Fruit fly (Drosophila melanogaster) whole organism, embryonic: ENCODE data around the gene idc.
A peak's percentile ranks its signal among the peaks of the same experiment; 100 is the strongest.

ENCODE experiments used
- Ada2b ChIP-seq: fragments of 200-800 bp; sonication (Bioruptor generic); IDR thresholded peaks from 2 replicates; pipeline ENCODE4 v1.3.6; 2022; ENCODE audit warnings: missing biosample characterization, missing genetic modification characterization
- Atf-2 ChIP-seq: fragments of 200-800 bp; sonication (Bioruptor generic); optimal IDR thresholded peaks from 2 replicates; lab custom pipeline; 2016; ENCODE audit warnings: missing biosample characterization, missing genetic modification characterization
- Atf6 ChIP-seq: fragments of 200-800 bp; sonication (Bioruptor generic); IDR thresholded peaks from 2 replicates; pipeline ENCODE4 v1.3.6; 2022; ENCODE audit warnings: missing biosample characterization, missing genetic modification characterization
- BtbVII ChIP-seq: fragments of 200-800 bp; sonication (Bioruptor generic); optimal IDR thresholded peaks from 3 replicates; lab custom pipeline; 2017; ENCODE audit warnings: missing biosample characterization, mild to moderate bottlenecking, missing genetic modification characterization
- CG1024 ChIP-seq: fragments of 200-800 bp; sonication (Bioruptor generic); IDR thresholded peaks from 2 replicates; pipeline ENCODE4 v1.3.6; 2022; ENCODE audit warnings: missing biosample characterization, missing genetic modification characterization
- CG12236 ChIP-seq: fragments of 200-800 bp; sonication (Bioruptor generic); optimal IDR thresholded peaks from 2 replicates; lab custom pipeline; 2016; ENCODE audit warnings: missing biosample characterization, missing genetic modification characterization
- CG13287 ChIP-seq: fragments of 200-800 bp; sonication (Bioruptor generic); IDR thresholded peaks from 2 replicates; pipeline ENCODE4 v1.3.6; 2022; ENCODE audit warnings: missing biosample characterization, missing genetic modification characterization; ENCODE audit not compliant: partially characterized antibody
- CG13424 ChIP-seq: fragments of 200-800 bp; sonication (Bioruptor generic); optimal IDR thresholded peaks from 2 replicates; lab custom pipeline; 2019; ENCODE audit warnings: missing biosample characterization, mild to moderate bottlenecking, missing genetic modification characterization, moderate library complexity
- CG13624 ChIP-seq: fragments of 200-800 bp; sonication (Bioruptor generic); optimal IDR thresholded peaks from 2 replicates; lab custom pipeline; 2016; ENCODE audit warnings: missing biosample characterization, missing genetic modification characterization
- CG15269 ChIP-seq: fragments of 200-800 bp; sonication (Bioruptor generic); optimal IDR thresholded peaks from 2 replicates; lab custom pipeline; 2018; ENCODE audit warnings: missing biosample characterization, mild to moderate bottlenecking, missing genetic modification characterization, moderate library complexity
- CG2199 ChIP-seq: fragments of 200-800 bp; sonication (Bioruptor generic); IDR thresholded peaks from 3 replicates; pipeline ENCODE4 v1.3.6; 2022; ENCODE audit warnings: missing biosample characterization, missing genetic modification characterization
- CG32532 ChIP-seq: fragments of 200-800 bp; sonication (Bioruptor generic); IDR thresholded peaks from 2 replicates; pipeline ENCODE4 v1.3.6; 2022; ENCODE audit warnings: missing biosample characterization, missing genetic modification characterization
- CG5953 ChIP-seq: fragments of 200-800 bp; sonication (Bioruptor generic); IDR thresholded peaks from 2 replicates; pipeline ENCODE4 v1.3.6; 2022; ENCODE audit warnings: missing biosample characterization, missing genetic modification characterization
- CG6175 ChIP-seq: fragments of 200-800 bp; sonication (Bioruptor generic); IDR thresholded peaks from 3 replicates; pipeline ENCODE4 v1.3.6; 2022; ENCODE audit warnings: missing biosample characterization, missing genetic modification characterization
- CG6683 ChIP-seq: fragments of 200-800 bp; sonication (Bioruptor generic); optimal IDR thresholded peaks from 2 replicates; lab custom pipeline; 2017; ENCODE audit warnings: missing biosample characterization, mild to moderate bottlenecking, missing genetic modification characterization, missing genetic modification reagents
- CG6854 ChIP-seq: fragments of 200-800 bp; sonication (Bioruptor generic); optimal IDR thresholded peaks from 3 replicates; lab custom pipeline; 2017; ENCODE audit warnings: missing biosample characterization, mild to moderate bottlenecking, missing genetic modification characterization
- CG8089 ChIP-seq: fragments of 200-800 bp; sonication (Bioruptor generic); optimal IDR thresholded peaks from 3 replicates; lab custom pipeline; 2016; ENCODE audit warnings: missing biosample characterization, missing genetic modification characterization
- Dll ChIP-seq: fragments of 200-800 bp; sonication (Bioruptor generic); IDR thresholded peaks from 4 replicates; pipeline ENCODE4 v1.3.6; 2022; ENCODE audit warnings: missing biosample characterization, missing genetic modification characterization; ENCODE audit not compliant: partially characterized antibody
- HLH54F ChIP-seq: fragments of 200-800 bp; sonication (Bioruptor generic); optimal IDR thresholded peaks from 3 replicates; lab custom pipeline; 2016; ENCODE audit warnings: missing biosample characterization, missing genetic modification characterization
- Hsf ChIP-seq: fragments of 200-800 bp; sonication (Bioruptor generic); optimal IDR thresholded peaks from 3 replicates; lab custom pipeline; 2016; ENCODE audit warnings: missing biosample characterization, missing genetic modification characterization
- Kr ChIP-seq: fragments of 200-800 bp; sonication (Bioruptor generic); optimal IDR thresholded peaks from 2 replicates; lab custom pipeline; 2017; ENCODE audit warnings: missing biosample characterization, mild to moderate bottlenecking, missing genetic modification characterization
- Max ChIP-seq: fragments of 200-800 bp; sonication (Bioruptor generic); optimal IDR thresholded peaks from 2 replicates; lab custom pipeline; 2016; ENCODE audit warnings: missing biosample characterization, mild to moderate bottlenecking, missing genetic modification characterization
- NC2α ChIP-seq: fragments of 200-800 bp; sonication (Bioruptor generic); optimal IDR thresholded peaks from 2 replicates; lab custom pipeline; 2016; ENCODE audit warnings: missing biosample characterization, missing genetic modification characterization
- NK7.1 ChIP-seq: fragments of 200-800 bp; sonication (Bioruptor generic); optimal IDR thresholded peaks from 3 replicates; lab custom pipeline; 2016; ENCODE audit warnings: missing biosample characterization, missing genetic modification characterization
- Neu2 ChIP-seq: fragments of 200-800 bp; sonication (Bioruptor generic); optimal IDR thresholded peaks from 3 replicates; lab custom pipeline; 2016; ENCODE audit warnings: missing biosample characterization, missing genetic modification characterization, borderline replicate concordance
- Trl ChIP-seq, 3 experiments: fragments of >200 bp in 2 of 3; fragments of 200-800 bp in 1 of 3; sonication (Bioruptor generic) in 1 of 3; optimal IDR thresholded peaks; 2 replicates in 1 of 3; 3 replicates in 2 of 3; lab custom pipeline; 2016 to 2017; ENCODE audit warnings: missing biosample characterization in 1 of 3, missing genetic modification characterization in 1 of 3
- bcd ChIP-seq: fragments of 200-800 bp; sonication (Bioruptor generic); optimal IDR thresholded peaks from 2 replicates; lab custom pipeline; 2017; ENCODE audit warnings: missing biosample characterization, mild to moderate bottlenecking, missing genetic modification characterization
- chinmo ChIP-seq: fragments of 200-800 bp; sonication (Bioruptor generic); IDR thresholded peaks from 4 replicates; pipeline ENCODE4 v1.3.6; 2022; ENCODE audit warnings: missing biosample characterization, missing genetic modification characterization; ENCODE audit not compliant: partially characterized antibody
- ci ChIP-seq: fragments of 200-800 bp; sonication (Bioruptor generic); IDR thresholded peaks from 3 replicates; pipeline ENCODE4 v1.3.6; 2022; ENCODE audit warnings: missing biosample characterization, missing genetic modification characterization
- dmrt11E ChIP-seq: fragments of 200-800 bp; sonication (Bioruptor generic); optimal IDR thresholded peaks from 3 replicates; lab custom pipeline; 2018; ENCODE audit warnings: missing biosample characterization, mild to moderate bottlenecking, missing genetic modification characterization, moderate library complexity
- exex ChIP-seq: fragments of 200-800 bp; sonication (Bioruptor generic); optimal IDR thresholded peaks from 4 replicates; lab custom pipeline; 2018; ENCODE audit warnings: missing biosample characterization, mild to moderate bottlenecking, missing genetic modification characterization, moderate library complexity
- insv ChIP-seq, 2 experiments: fragments of 200-800 bp; sonication (Bioruptor generic); optimal IDR thresholded peaks; 3 replicates each; lab custom pipeline; 2016 to 2018; ENCODE audit warnings: missing biosample characterization in 2 of 2, missing genetic modification characterization in 2 of 2
- knrl ChIP-seq: fragments of 200-800 bp; sonication (Bioruptor generic); IDR thresholded peaks from 3 replicates; pipeline ENCODE4 v1.3.6; 2022; ENCODE audit warnings: missing biosample characterization, missing genetic modification characterization; ENCODE audit not compliant: partially characterized antibody
- lov ChIP-seq, 2 experiments: fragments of 200-800 bp in 1 of 2; fragments of >200 bp in 1 of 2; sonication (Bioruptor generic) in 1 of 2; IDR thresholded peaks in 1 of 2; optimal IDR thresholded peaks in 1 of 2; 2 replicates in 1 of 2; 3 replicates in 1 of 2; pipeline versions ENCODE4 v1.3.6 to Lab custom; 2017 to 2022; ENCODE audit warnings: missing biosample characterization in 1 of 2, missing genetic modification characterization in 1 of 2
- mld ChIP-seq: fragments of 200-800 bp; sonication (Bioruptor generic); IDR thresholded peaks from 3 replicates; pipeline ENCODE4 v1.3.6; 2022; ENCODE audit warnings: missing biosample characterization, missing genetic modification characterization; ENCODE audit not compliant: partially characterized antibody
- odd ChIP-seq: fragments of 200-800 bp; sonication (Bioruptor generic); optimal IDR thresholded peaks from 2 replicates; lab custom pipeline; 2017; ENCODE audit warnings: missing biosample characterization, mild to moderate bottlenecking, missing genetic modification characterization
- otp ChIP-seq: fragments of 200-800 bp; sonication (Bioruptor generic); IDR thresholded peaks from 3 replicates; pipeline ENCODE4, ENCODE4 v1.3.6; 2022; ENCODE audit warnings: missing biosample characterization, missing genetic modification characterization
- peb ChIP-seq: fragments of 200-800 bp; sonication (Bioruptor generic); IDR thresholded peaks from 2 replicates; pipeline ENCODE4 v1.3.6; 2022; ENCODE audit warnings: missing biosample characterization, missing genetic modification characterization
- pfk ChIP-seq: fragments of 200-800 bp; sonication (Bioruptor generic); optimal IDR thresholded peaks from 2 replicates; lab custom pipeline; 2018; ENCODE audit warnings: missing biosample characterization, mild to moderate bottlenecking, missing genetic modification characterization, moderate library complexity
- prd ChIP-seq, 3 experiments: fragments of >200 bp in 2 of 3; fragments of 200-800 bp in 1 of 3; sonication (Bioruptor generic) in 1 of 3; optimal IDR thresholded peaks in 2 of 3; IDR thresholded peaks in 1 of 3; 2 replicates in 2 of 3; 3 replicates in 1 of 3; pipeline versions ENCODE4 v1.3.6 to Lab custom; 2017 to 2022; ENCODE audit warnings: missing biosample characterization in 1 of 3, missing genetic modification characterization in 1 of 3
- sens ChIP-seq: fragments of 200-800 bp; sonication (Bioruptor generic); peaks from one replicate; lab custom pipeline; 2016; ENCODE audit warnings: missing biosample characterization, missing genetic modification characterization
- stwl ChIP-seq: fragments of 200-800 bp; sonication (Bioruptor generic); optimal IDR thresholded peaks from 3 replicates; lab custom pipeline; 2018; ENCODE audit warnings: missing biosample characterization, mild to moderate bottlenecking, missing genetic modification characterization, moderate library complexity
- tgo ChIP-seq: fragments of 200-800 bp; sonication (Bioruptor generic); IDR thresholded peaks from 3 replicates; pipeline ENCODE4 v1.3.6; 2022; ENCODE audit warnings: missing biosample characterization, missing genetic modification characterization
- tin ChIP-seq: fragments of 200-800 bp; sonication (Bioruptor generic); optimal IDR thresholded peaks from 3 replicates; lab custom pipeline; 2016; ENCODE audit warnings: missing biosample characterization, missing genetic modification characterization
- tll ChIP-seq, 2 experiments: fragments of 200-800 bp in 1 of 2; fragments of >200 bp in 1 of 2; sonication (Bioruptor generic) in 1 of 2; optimal IDR thresholded peaks; 2 replicates each; lab custom pipeline; 2017 to 2019; ENCODE audit warnings: missing biosample characterization in 2 of 2, missing genetic modification characterization in 2 of 2, mild to moderate bottlenecking in 1 of 2, moderate library complexity in 1 of 2
- twi ChIP-seq: fragments of 200-800 bp; optimal IDR thresholded peaks from 2 replicates; lab custom pipeline; 2019; ENCODE audit warnings: missing biosample characterization, mild to moderate bottlenecking, missing genetic modification characterization, moderate library complexity
- vnd ChIP-seq: fragments of 200-800 bp; sonication (Bioruptor generic); IDR thresholded peaks from 3 replicates; pipeline ENCODE4 v1.3.6; 2022; ENCODE audit warnings: missing biosample characterization, missing genetic modification characterization; ENCODE audit not compliant: partially characterized antibody
- z ChIP-seq: fragments of 200-800 bp; sonication (Bioruptor generic); IDR thresholded peaks from 3 replicates; pipeline ENCODE4 v1.3.6; 2022; ENCODE audit warnings: missing biosample characterization, missing genetic modification characterization

The idc gene

dm6 chr3R:19997526-19998070 lies 34.0 kb upstream of the idc start:
- TF ChIP-seq CG13624 (GFP tag; lab: Kevin White, UChicago) (no peak), odd (GFP tag; lab: Kevin White, UChicago) (peak; percentile 40), twi (tag; lab: Kevin White, UChicago) (peak; percentile 99), pfk (GFP tag; lab: Kevin White, UChicago) (peak; percentile 78), stwl (tag; lab: Kevin White, UChicago) (no peak), CG2199 (GFP tag; lab: Robert Waterston, UW) (peak; percentile 82; the same call in 2 of the 3 replicates), CG13287 (GFP tag; lab: Robert Waterston, UW) (no peak), ci (GFP tag; lab: Robert Waterston, UW) (0 out of 3 replicates have a peak, but pooled peaks have one; percentile 6), Ada2b (no peak), chinmo (GFP tag; lab: Robert Waterston, UW) (no peak), prd (optimal IDR thresholded peaks at IDR 0.05; lab: Kevin White, UChicago) (no peak), prd (GFP tag; IDR thresholded peaks at IDR 0.05; lab: Robert Waterston, UW) (no peak), Kr (peak; percentile 17), BtbVII (GFP tag; lab: Kevin White, UChicago) (no peak), Atf-2 (no peak), sens (no peak), dmrt11E (tag; lab: Kevin White, UChicago) (peak; percentile 37), bcd (GFP tag; lab: Kevin White, UChicago) (no peak), exex (tag; lab: Kevin White, UChicago) (no peak), tgo (GFP tag; lab: Robert Waterston, UW) (no peak), NC2α (GFP tag; lab: Kevin White, UChicago) (no peak), insv (GFP tag; optimal IDR thresholded peaks at IDR 0.05; lab: Kevin White, UChicago) (peak in 1 of 2 experiments; percentile 54), tll (GFP tag; optimal IDR thresholded peaks at IDR 0.05; lab: Kevin White, UChicago) (peak in 1 of 2 experiments; percentile 41), CG1024 (GFP tag; lab: Robert Waterston, UW) (no peak), peb (GFP tag; lab: Robert Waterston, UW) (no peak), CG8089 (GFP tag; lab: Kevin White, UChicago) (no peak), vnd (GFP tag; lab: Robert Waterston, UW) (no peak), CG6683 (no peak), z (no peak)
- TF ChIP-seq, all 482 proteins: peak for 9

DNA sequence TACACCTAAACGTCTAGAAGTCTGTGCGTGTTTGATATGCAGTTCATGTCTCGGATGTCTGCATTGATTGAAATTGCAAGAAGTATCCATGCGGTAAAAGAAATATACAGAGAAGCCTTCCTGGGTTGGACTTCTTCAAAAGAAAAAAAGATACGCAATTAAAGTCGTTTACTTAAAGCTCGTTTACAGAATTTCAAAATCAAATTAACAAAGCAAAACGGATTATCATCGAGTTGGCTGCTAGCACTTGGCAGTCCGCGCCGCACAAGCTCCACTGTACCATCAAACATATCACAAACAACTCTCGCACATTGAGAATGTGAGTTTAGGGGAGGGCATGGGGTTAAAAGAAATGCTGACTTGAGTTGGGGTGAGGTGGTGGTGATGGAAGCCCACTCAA lies 33.2 kb upstream of the idc start:
- TF ChIP-seq NK7.1 (no peak), Neu2 (GFP tag; lab: Kevin White, UChicago) (no peak), CG6175 (0 out of 3 replicates have a peak, but pooled peaks have one; percentile 38), Max (GFP tag; lab: Kevin White, UChicago) (peak; percentile 33), tin (GFP tag; lab: Kevin White, UChicago) (peak; percentile 87), CG32532 (peak; percentile 67; the same call in 1 of the 2 replicates), CG15269 (tag; lab: Kevin White, UChicago) (peak; percentile 63), otp (GFP tag; lab: Robert Waterston, UW) (peak; percentile 86), Trl (optimal IDR thresholded peaks at IDR 0.05; lab: Kevin White, UChicago) (no peak), Trl (GFP tag; optimal IDR thresholded peaks at IDR 0.05; lab: Kevin White, UChicago) (peak; percentile 68), HLH54F (GFP tag; lab: Kevin White, UChicago) (peak; percentile 44), CG6854 (GFP tag; lab: Kevin White, UChicago) (no peak), mld (GFP tag; lab: Robert Waterston, UW) (no peak), CG5953 (GFP tag; lab: Robert Waterston, UW) (peak; percentile 64), CG13424 (tag; lab: Kevin White, UChicago) (peak; percentile 74), lov (optimal IDR thresholded peaks at IDR 0.05; lab: Kevin White, UChicago) (no peak), lov (GFP tag; IDR thresholded peaks at IDR 0.05; lab: Robert Waterston, UW) (peak; percentile 84), CG12236 (GFP tag; lab: Kevin White, UChicago) (peak; percentile 64), knrl (GFP tag; lab: Robert Waterston, UW) (no peak), Dll (GFP tag; lab: Robert Waterston, UW) (no peak), Hsf (GFP tag; lab: Kevin White, UChicago) (peak; percentile 67), z (no peak), Atf6 (GFP tag; lab: Robert Waterston, UW) (peak; percentile 26; the same call in 1 of the 2 replicates)
